Worm (Caenorhabditis elegans): ENCODE data around the gene BE10.1.

ce11 chrIII:12750831-12751230, 38.5 kb downstream of the BE10.1 start, which contains the start of the genes irld-60 and irld-20:
- TF ChIP-seq pha-4 (tag; optimal IDR thresholded peaks at IDR 0.05) (no peak), mls-2 (tag; optimal IDR thresholded peaks at IDR 0.05) (no peak), flh-1 (GFP tag; optimal IDR thresholded peaks at IDR 0.05) (no peak), blmp-1 (tag; optimal IDR thresholded peaks at IDR 0.05) (no peak), nhr-12 (tag; optimal IDR thresholded peaks at IDR 0.05) (no peak), drap-1 (GFP tag; optimal IDR thresholded peaks at IDR 0.05) (no peak)

Measured in whole organism, mixed stage, embryonic.